Worm (Caenorhabditis elegans) whole organism, early embryonic: ENCODE data around the gene Y43F8C.13.

Source experiments
- F13C5.2 ChIP-seq: sonication (generic microtip); optimal IDR thresholded peaks from 2 replicates; lab custom pipeline; 2017; ENCODE audit warnings: mild to moderate bottlenecking, missing genetic modification characterization, inconsistent platforms, missing compliant biosample characterization
- ama-1 ChIP-seq: fragments of 150-350 bp; optimal IDR thresholded peaks from 2 replicates; lab custom pipeline; 2014
- flt-1 ChIP-seq: fragments of 200-800 bp; sonication (Bioruptor generic); IDR thresholded peaks from 2 replicates; pipeline ENCODE4 v1.3.6; 2022; ENCODE audit warnings: missing genetic modification characterization, missing compliant biosample characterization
- hmbx-1 ChIP-seq: sonication (generic microtip); optimal IDR thresholded peaks from 2 replicates; lab custom pipeline; 2016; ENCODE audit warnings: mild to moderate bottlenecking, missing genetic modification characterization, missing compliant biosample characterization
- hnd-1 ChIP-seq: sonication (generic microtip); optimal IDR thresholded peaks from 2 replicates; lab custom pipeline; 2016; ENCODE audit warnings: missing genetic modification characterization, missing compliant biosample characterization
- pes-1 ChIP-seq: fragments of 200-800 bp; sonication (Bioruptor generic); IDR thresholded peaks from 2 replicates; pipeline ENCODE4 v1.3.6; 2022; ENCODE audit warnings: missing genetic modification reagents, missing genetic modification characterization, missing compliant biosample characterization
- tbx-37 ChIP-seq: fragments of 200-800 bp; sonication (Bioruptor generic); conservative IDR thresholded peaks from 2 replicates; pipeline ENCODE4 v1.3.6; 2022; ENCODE audit warnings: missing genetic modification reagents, missing genetic modification characterization, missing compliant biosample characterization
- tra-4 ChIP-seq: sonication (generic microtip); optimal IDR thresholded peaks from 2 replicates; lab custom pipeline; 2017; ENCODE audit warnings: missing genetic modification characterization, missing compliant biosample characterization

- no peak for TF ChIP-seq tra-4 (tag; lab: Kevin White, UChicago)
- no peak for TF ChIP-seq F13C5.2 (tag; lab: Kevin White, UChicago)
- TF ChIP-seq ama-1 (lab: Kevin White, UChicago), result no peak
- TF ChIP-seq pes-1 (GFP tag; lab: Robert Waterston, UW), result no peak
- TF ChIP-seq tbx-37 (GFP tag; lab: Robert Waterston, UW), result no peak
- no peak for TF ChIP-seq hnd-1 (tag; lab: Kevin White, UChicago)
- no peak for TF ChIP-seq hmbx-1 (tag; lab: Kevin White, UChicago)
- TF ChIP-seq flt-1 (GFP tag; lab: Robert Waterston, UW), result no peak
Measured at ce11 chrV:19727990-19728389, 30.8 kb upstream of the Y43F8C.13 start.
